Worm (Caenorhabditis elegans) whole organism, mixed stage, embryonic: ENCODE results near the gene brd-1.

ENCODE experiments used
- M03D4.4 ChIP-seq: sonication (generic microtip); optimal IDR thresholded peaks from 2 replicates; lab custom pipeline; 2017; ENCODE audit warnings: mild to moderate bottlenecking, missing genetic modification characterization, missing compliant biosample characterization
- bed-3 ChIP-seq: fragments of 200-800 bp; sonication (Bioruptor generic); optimal IDR thresholded peaks from 3 replicates; lab custom pipeline; 2018; ENCODE audit warnings: mild to moderate bottlenecking, missing genetic modification characterization, moderate library complexity, missing compliant biosample characterization
- blmp-1 ChIP-seq: fragments of 150-350 bp; optimal IDR thresholded peaks from 2 replicates; lab custom pipeline; 2014; ENCODE audit warnings: missing biosample characterization, missing genetic modification characterization
- ceh-39 ChIP-seq: fragments of 150-350 bp; optimal IDR thresholded peaks from 2 replicates; lab custom pipeline; 2014; ENCODE audit warnings: missing biosample characterization, missing genetic modification characterization
- ceh-43 ChIP-seq: fragments of 200-800 bp; sonication (Bioruptor generic); optimal IDR thresholded peaks from 2 replicates; lab custom pipeline; 2018; ENCODE audit warnings: mild to moderate bottlenecking, missing genetic modification characterization, moderate library complexity, missing compliant biosample characterization
- ceh-83 ChIP-seq: fragments of 200-800 bp; sonication (Bioruptor generic); optimal IDR thresholded peaks from 2 replicates; lab custom pipeline; 2018; ENCODE audit warnings: mild to moderate bottlenecking, missing genetic modification characterization, missing compliant biosample characterization
- ces-1 ChIP-seq: fragments of 150-350 bp; optimal IDR thresholded peaks from 2 replicates; lab custom pipeline; 2014; ENCODE audit warnings: missing biosample characterization, missing genetic modification reagents, missing genetic modification characterization
- cnd-1 ChIP-seq: fragments of 200-800 bp; sonication (Bioruptor generic); optimal IDR thresholded peaks from 2 replicates; lab custom pipeline; 2018; ENCODE audit warnings: mild to moderate bottlenecking, missing genetic modification characterization, missing compliant biosample characterization
- drap-1 ChIP-seq: fragments of 200-800 bp; sonication (Bioruptor generic); optimal IDR thresholded peaks from 3 replicates; lab custom pipeline; 2018; ENCODE audit warnings: mild to moderate bottlenecking, missing genetic modification characterization, missing compliant biosample characterization
- elt-1 ChIP-seq: sonication (generic microtip); optimal IDR thresholded peaks from 2 replicates; lab custom pipeline; 2017; ENCODE audit warnings: missing genetic modification characterization, mild to moderate bottlenecking, missing compliant biosample characterization, antibody characterized with exemption, moderate library complexity, borderline replicate concordance; ENCODE audit not compliant: insufficient read depth
- elt-3 ChIP-seq: fragments of 150-350 bp; optimal IDR thresholded peaks from 2 replicates; lab custom pipeline; 2014; ENCODE audit warnings: missing biosample characterization, missing genetic modification characterization
- flh-1 ChIP-seq: fragments of 200-800 bp; sonication (Bioruptor generic); optimal IDR thresholded peaks from 2 replicates; lab custom pipeline; 2018; ENCODE audit warnings: mild to moderate bottlenecking, missing genetic modification characterization, moderate library complexity, missing compliant biosample characterization
- ham-2 ChIP-seq: fragments of 200-800 bp; sonication (Bioruptor generic); optimal IDR thresholded peaks from 2 replicates; lab custom pipeline; 2018; ENCODE audit warnings: mild to moderate bottlenecking, missing genetic modification characterization, missing compliant biosample characterization
- hlh-1 ChIP-seq: fragments of 150-350 bp; optimal IDR thresholded peaks from 2 replicates; lab custom pipeline; 2014; ENCODE audit warnings: missing biosample characterization, missing genetic modification reagents, missing genetic modification characterization
- lin-13 ChIP-seq: fragments of 150-350 bp; optimal IDR thresholded peaks from 2 replicates; lab custom pipeline; 2014; ENCODE audit warnings: missing biosample characterization, missing genetic modification characterization
- lin-32 ChIP-seq: fragments of 200-800 bp; sonication (Bioruptor generic); optimal IDR thresholded peaks from 2 replicates; lab custom pipeline; 2018; ENCODE audit warnings: mild to moderate bottlenecking, missing genetic modification characterization, missing compliant biosample characterization
- lsy-2 ChIP-seq: fragments of 150-350 bp; optimal IDR thresholded peaks from 2 replicates; lab custom pipeline; 2014; ENCODE audit warnings: missing biosample characterization, missing genetic modification characterization
- mab-5 ChIP-seq: fragments of 150-350 bp; optimal IDR thresholded peaks from 2 replicates; lab custom pipeline; 2014; ENCODE audit warnings: missing biosample characterization, missing genetic modification characterization
- mep-1 ChIP-seq: fragments of 150-350 bp; optimal IDR thresholded peaks from 2 replicates; lab custom pipeline; 2017; ENCODE audit warnings: missing biosample characterization, missing genetic modification reagents, missing genetic modification characterization, inconsistent platforms
- mls-2 ChIP-seq: sonication (generic microtip); optimal IDR thresholded peaks from 2 replicates; lab custom pipeline; 2016; ENCODE audit warnings: mild to moderate bottlenecking, missing genetic modification characterization, moderate library complexity, missing compliant biosample characterization
- nhr-12 ChIP-seq: fragments of 150-350 bp; optimal IDR thresholded peaks from 2 replicates; lab custom pipeline; 2014; ENCODE audit warnings: missing biosample characterization, missing genetic modification characterization
- nhr-2 ChIP-seq: fragments of 150-350 bp; optimal IDR thresholded peaks from 2 replicates; lab custom pipeline; 2014; ENCODE audit warnings: missing biosample characterization, missing genetic modification characterization
- nhr-237 ChIP-seq: fragments of 150-350 bp; optimal IDR thresholded peaks from 2 replicates; lab custom pipeline; 2014; ENCODE audit warnings: missing biosample characterization, missing genetic modification characterization
- nhr-28 ChIP-seq: fragments of 150-350 bp; optimal IDR thresholded peaks from 2 replicates; lab custom pipeline; 2014; ENCODE audit warnings: missing biosample characterization, missing genetic modification characterization
- nhr-76 ChIP-seq: sonication (generic microtip); optimal IDR thresholded peaks from 2 replicates; lab custom pipeline; 2017; ENCODE audit warnings: missing biosample characterization, missing genetic modification characterization
- pha-4 ChIP-seq: fragments of 150-350 bp; optimal IDR thresholded peaks from 2 replicates; lab custom pipeline; 2018; ENCODE audit warnings: missing biosample characterization, missing genetic modification reagents, missing genetic modification characterization
- sem-2 ChIP-seq: fragments of 200-800 bp; sonication (Bioruptor generic); optimal IDR thresholded peaks from 2 replicates; lab custom pipeline; 2018; ENCODE audit warnings: mild to moderate bottlenecking, missing genetic modification characterization, missing compliant biosample characterization
- snpc-4 ChIP-seq: fragments of 150-350 bp; optimal IDR thresholded peaks from 2 replicates; lab custom pipeline; 2014; ENCODE audit warnings: missing biosample characterization, missing genetic modification characterization
- sptf-1 ChIP-seq: sonication (generic microtip); optimal IDR thresholded peaks from 2 replicates; lab custom pipeline; 2017; ENCODE audit warnings: mild to moderate bottlenecking, missing genetic modification characterization, moderate library complexity, missing compliant biosample characterization
- tbx-8 ChIP-seq: fragments of 200-800 bp; sonication (Bioruptor generic); optimal IDR thresholded peaks from 2 replicates; lab custom pipeline; 2018; ENCODE audit warnings: mild to moderate bottlenecking, missing genetic modification characterization, moderate library complexity, missing compliant biosample characterization
- unc-120 ChIP-seq: sonication (generic microtip); optimal IDR thresholded peaks from 2 replicates; lab custom pipeline; 2017; ENCODE audit warnings: missing genetic modification characterization, missing compliant biosample characterization; ENCODE audit not compliant: poor library complexity, severe bottlenecking
- unc-39 ChIP-seq: fragments of 150-350 bp; optimal IDR thresholded peaks from 2 replicates; lab custom pipeline; 2014; ENCODE audit warnings: missing biosample characterization, missing genetic modification characterization
- unc-62 ChIP-seq: fragments of 150-350 bp; optimal IDR thresholded peaks from 2 replicates; lab custom pipeline; 2014; ENCODE audit warnings: missing biosample characterization, missing genetic modification reagents, missing genetic modification characterization
- zip-8 ChIP-seq: fragments of 150-350 bp; optimal IDR thresholded peaks from 2 replicates; lab custom pipeline; 2014; ENCODE audit warnings: missing biosample characterization, missing genetic modification characterization
- ztf-11 ChIP-seq: fragments of 150-350 bp; optimal IDR thresholded peaks from 2 replicates; lab custom pipeline; 2014; ENCODE audit warnings: missing biosample characterization, missing genetic modification characterization

brd-1 gene

ce11 chrIII:6887574-6887973 is 1.7 kb downstream of the brd-1 start:
- TF ChIP-seq bed-3 (GFP tag; lab: Kevin White, UChicago) (peak; percentile 63), unc-62 (GFP tag; lab: Kevin White, UChicago) (no peak), sem-2 (GFP tag; lab: Kevin White, UChicago) (peak; percentile 68), ces-1 (peak; percentile 56), M03D4.4 (peak; percentile 81), unc-39 (tag; lab: Kevin White, UChicago) (peak; percentile 13), lsy-2 (peak; percentile 45), nhr-2 (tag; lab: Kevin White, UChicago) (no peak), pha-4 (no peak), snpc-4 (tag; lab: Kevin White, UChicago) (no peak), nhr-76 (tag; lab: Kevin White, UChicago) (no peak), cnd-1 (tag; lab: Kevin White, UChicago) (peak; percentile 70), nhr-12 (tag; lab: Kevin White, UChicago) (no peak), mab-5 (tag; lab: Kevin White, UChicago) (no peak), hlh-1 (tag; lab: Kevin White, UChicago) (peak; percentile 42), flh-1 (GFP tag; lab: Kevin White, UChicago) (peak; percentile 46), mls-2 (tag; lab: Kevin White, UChicago) (peak; percentile 85), nhr-237 (tag; lab: Kevin White, UChicago) (no peak), lin-13 (tag; lab: Kevin White, UChicago) (peak; percentile 16), ceh-83 (GFP tag; lab: Kevin White, UChicago) (peak; percentile 81), ceh-39 (no peak), ztf-11 (peak; percentile 32), unc-120 (tag; lab: Kevin White, UChicago) (peak; percentile 80), nhr-28 (peak; percentile 38), elt-1 (tag; lab: Kevin White, UChicago) (no peak), blmp-1 (no peak), lin-32 (GFP tag; lab: Kevin White, UChicago) (peak; percentile 60), zip-8 (tag; lab: Kevin White, UChicago) (no peak), drap-1 (GFP tag; lab: Kevin White, UChicago) (peak; percentile 61), sptf-1 (tag; lab: Kevin White, UChicago) (peak; percentile 87), tbx-8 (GFP tag; lab: Kevin White, UChicago) (peak; percentile 46), mep-1 (tag; lab: Kevin White, UChicago) (peak; percentile 55), elt-3 (no peak), ham-2 (GFP tag; lab: Kevin White, UChicago) (peak; percentile 41), ceh-43 (GFP tag; lab: Kevin White, UChicago) (peak; percentile 64)
- TF ChIP-seq, all 35 proteins: peak for 22

- TF ChIP-seq ceh-39 (no peak), ces-1 (no peak), ztf-11 (no peak), tbx-8 (GFP tag; lab: Kevin White, UChicago) (no peak), lsy-2 (no peak), nhr-2 (tag; lab: Kevin White, UChicago) (no peak)
These were observed 3.4 kb downstream of the brd-1 start for ce11 chrIII:6885889-6886288.

DNA sequence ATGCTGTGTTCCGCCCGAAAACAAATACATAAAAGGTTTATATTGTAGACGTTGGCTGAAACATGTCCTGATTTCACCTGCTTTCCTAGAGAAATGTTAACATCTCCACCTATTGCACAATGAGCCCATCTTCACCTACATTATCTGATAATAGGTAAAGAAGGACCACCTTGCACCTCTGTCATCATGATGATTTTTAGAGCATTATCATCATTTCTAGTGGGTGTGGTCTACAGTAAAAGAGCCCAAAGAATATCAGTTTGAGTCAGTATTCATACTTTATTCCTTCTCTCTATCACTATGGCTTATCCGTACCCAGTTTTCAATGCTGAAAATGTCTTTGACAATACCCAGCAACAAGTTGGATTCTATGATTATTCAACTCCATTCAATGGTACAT is 5.1 kb downstream of the brd-1 start, which contains the start of gene med-2:
med-2 (plus strand) TSS at position 301 of the 400 bp plus-strand sequence.
- no peak for TF ChIP-seq ceh-43 (GFP tag; lab: Kevin White, UChicago)
- TF ChIP-seq hlh-1 (tag; lab: Kevin White, UChicago): no peak
- no peak for TF ChIP-seq ceh-39
- no peak for TF ChIP-seq cnd-1 (tag; lab: Kevin White, UChicago)
- no peak for TF ChIP-seq elt-3

DNA sequence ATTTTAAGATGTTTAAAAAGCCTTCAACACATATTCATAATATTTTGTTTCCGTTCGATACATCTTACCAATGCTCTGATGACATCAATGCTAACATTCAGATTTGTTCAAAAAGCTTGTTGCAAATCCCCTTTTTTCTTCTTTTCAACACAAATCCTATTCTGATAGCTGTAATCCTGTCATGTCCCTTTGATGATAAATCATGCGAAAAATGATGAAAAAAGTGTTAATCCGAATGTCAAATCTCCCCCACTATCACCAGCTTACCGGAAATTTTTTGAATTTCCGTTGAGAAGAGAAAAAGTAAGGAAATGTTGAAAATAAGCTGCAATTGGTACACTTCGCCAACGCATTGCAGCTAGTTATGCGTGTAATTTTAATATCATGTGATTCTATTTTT is 7.6 kb downstream of the brd-1 start:
- TF ChIP-seq mls-2 (tag; lab: Kevin White, UChicago) (no peak), unc-39 (tag; lab: Kevin White, UChicago) (no peak), mab-5 (tag; lab: Kevin White, UChicago) (no peak), mep-1 (tag; lab: Kevin White, UChicago) (no peak), ceh-83 (GFP tag; lab: Kevin White, UChicago) (no peak), elt-1 (tag; lab: Kevin White, UChicago) (no peak), ceh-39 (no peak), nhr-28 (no peak), ceh-43 (GFP tag; lab: Kevin White, UChicago) (no peak)
